Worm (Caenorhabditis elegans) whole organism, L1 larva: Measurements from ENCODE around the gene C48D5.3.

Experiments
- elt-3 ChIP-seq, 6 experiments: fragments of 150-350 bp in 1 of 6; sonication (generic microtip); optimal IDR thresholded peaks; 2 replicates each; lab custom pipeline; 2017 to 2018; ENCODE audit warnings: missing biosample characterization in 6 of 6, missing genetic modification characterization in 6 of 6, inconsistent platforms in 1 of 6
- fkh-8 ChIP-seq: sonication (generic microtip); optimal IDR thresholded peaks from 2 replicates; lab custom pipeline; 2016; ENCODE audit warnings: mild to moderate bottlenecking, missing genetic modification characterization, missing compliant biosample characterization
- hlh-17 ChIP-seq: fragments of 200-800 bp; sonication (Bioruptor generic); optimal IDR thresholded peaks from 2 replicates; lab custom pipeline; 2018; ENCODE audit warnings: missing genetic modification characterization, mild to moderate bottlenecking, missing compliant biosample characterization, moderate library complexity, borderline replicate concordance
- lin-35 ChIP-seq, 2 experiments: fragments of 150-350 bp; optimal IDR thresholded peaks; 2 replicates each; lab custom pipeline; 2014; ENCODE audit warnings: missing biosample characterization in 2 of 2, missing genetic modification characterization in 2 of 2, missing genetic modification reagents in 2 of 2
- lsy-2 ChIP-seq, 2 experiments: fragments of 150-350 bp; optimal IDR thresholded peaks; 2 replicates each; lab custom pipeline; 2014; ENCODE audit warnings: missing biosample characterization in 2 of 2, missing genetic modification characterization in 2 of 2
- mab-9 ChIP-seq: fragments of 200-800 bp; sonication (Bioruptor generic); IDR thresholded peaks from 2 replicates; pipeline ENCODE4 v1.3.6; 2022; ENCODE audit warnings: missing genetic modification reagents, missing genetic modification characterization, missing compliant biosample characterization
- nhr-11 ChIP-seq: fragments of 150-350 bp; optimal IDR thresholded peaks from 2 replicates; lab custom pipeline; 2014; ENCODE audit warnings: missing biosample characterization, missing genetic modification characterization
- nhr-47 ChIP-seq: sonication (generic microtip); optimal IDR thresholded peaks from 2 replicates; lab custom pipeline; 2016; ENCODE audit warnings: mild to moderate bottlenecking, missing genetic modification characterization, moderate library complexity, missing compliant biosample characterization
- nhr-76 ChIP-seq: sonication (generic microtip); optimal IDR thresholded peaks from 2 replicates; lab custom pipeline; 2017; ENCODE audit warnings: missing biosample characterization, missing genetic modification characterization
- nhr-77 ChIP-seq: fragments of 150-350 bp; optimal IDR thresholded peaks from 2 replicates; lab custom pipeline; 2014; ENCODE audit warnings: missing biosample characterization, missing genetic modification characterization
- zag-1 ChIP-seq: fragments of 150-350 bp; optimal IDR thresholded peaks from 2 replicates; lab custom pipeline; 2014; ENCODE audit warnings: missing biosample characterization, missing genetic modification characterization

DNA sequence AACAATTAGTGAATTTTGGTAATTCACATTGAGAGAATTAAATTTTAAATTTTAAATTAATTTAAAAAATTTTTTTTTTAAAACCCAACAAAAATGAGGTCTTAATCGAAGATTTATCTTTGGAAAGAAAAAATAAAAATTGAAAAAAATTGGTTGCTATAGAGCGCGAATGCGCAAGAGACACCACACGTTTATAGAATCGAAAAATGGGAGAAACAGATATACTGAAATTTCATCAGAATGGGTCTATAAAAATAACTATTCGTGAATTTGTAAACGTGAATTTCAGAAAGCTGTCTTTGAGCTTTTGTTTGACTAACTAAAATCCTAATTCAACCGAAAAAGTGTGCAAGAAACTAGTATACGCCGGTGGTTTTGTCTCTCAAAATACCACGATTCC is 41.1 kb downstream of the C48D5.3 start:
- TF ChIP-seq lin-35 (GFP tag; optimal IDR thresholded peaks at IDR 0.05; lab: Kevin White, UChicago) (peak; percentile 59 to 85), hlh-17 (GFP tag; lab: Kevin White, UChicago) (no peak), fkh-8 (tag; lab: Kevin White, UChicago) (peak; percentile 84), nhr-76 (no peak), nhr-77 (tag; lab: Kevin White, UChicago) (peak; percentile 29), mab-9 (GFP tag; lab: Robert Waterston, UW) (no peak), zag-1 (tag; lab: Kevin White, UChicago) (no peak), nhr-47 (tag; lab: Kevin White, UChicago) (peak; percentile 85), elt-3 (tag; optimal IDR thresholded peaks at IDR 0.05; lab: Kevin White, UChicago) (no peak), lsy-2 (tag; optimal IDR thresholded peaks at IDR 0.05; lab: Kevin White, UChicago) (peak; percentile 72 to 88), nhr-11 (tag; lab: Kevin White, UChicago) (no peak)
